Worm (Caenorhabditis elegans) whole organism, young adult: ENCODE measurements around the gene ceeh-2.
A peak's percentile ranks its signal among the peaks of the same experiment; 100 is the strongest.

Experiments
- C06A6.2 ChIP-seq: fragments of 200-800 bp; sonication (Bioruptor generic); conservative IDR thresholded peaks from 2 replicates; pipeline ENCODE4 v1.3.6; 2022; ENCODE audit warnings: missing genetic modification characterization, missing compliant biosample characterization
- D2030.7 ChIP-seq: fragments of 200-800 bp; sonication (Bioruptor generic); IDR thresholded peaks from 2 replicates; pipeline ENCODE4 v1.3.6; 2022; ENCODE audit warnings: missing genetic modification reagents, missing genetic modification characterization, missing compliant biosample characterization
- F22D6.2 ChIP-seq: sonication (generic microtip); optimal IDR thresholded peaks from 2 replicates; lab custom pipeline; 2016; ENCODE audit warnings: mild to moderate bottlenecking, missing genetic modification characterization, missing compliant biosample characterization
- F33H1.4 ChIP-seq: fragments of 200-800 bp; sonication (Bioruptor generic); IDR thresholded peaks from 2 replicates; pipeline ENCODE4 v1.3.6; 2022; ENCODE audit warnings: missing genetic modification reagents, missing genetic modification characterization, missing compliant biosample characterization
- F37B4.10 ChIP-seq: fragments of 200-800 bp; sonication (Bioruptor generic); IDR thresholded peaks from 2 replicates; pipeline ENCODE4 v1.3.6; 2022; ENCODE audit warnings: missing genetic modification characterization, missing compliant biosample characterization
- F39B2.1 ChIP-seq: fragments of 200-800 bp; sonication (Bioruptor generic); IDR thresholded peaks from 2 replicates; pipeline ENCODE4 v1.3.6; 2022; ENCODE audit warnings: missing genetic modification reagents, missing genetic modification characterization, missing compliant biosample characterization
- F55B11.4 ChIP-seq: sonication (generic microtip); optimal IDR thresholded peaks from 2 replicates; lab custom pipeline; 2016; ENCODE audit warnings: missing compliant biosample characterization, missing genetic modification characterization, borderline replicate concordance; ENCODE audit not compliant: insufficient read depth
- Y53F4B.3 ChIP-seq: fragments of 200-800 bp; sonication (Bioruptor generic); IDR thresholded peaks from 2 replicates; pipeline ENCODE4 v1.3.6; 2022; ENCODE audit warnings: missing genetic modification reagents, missing genetic modification characterization, missing compliant biosample characterization
- Y53G8AR.9 ChIP-seq: fragments of 200-800 bp; sonication (Bioruptor generic); conservative IDR thresholded peaks from 2 replicates; pipeline ENCODE4 v1.3.6; 2022; ENCODE audit warnings: missing genetic modification reagents, missing genetic modification characterization, missing compliant biosample characterization
- Y56A3A.18 ChIP-seq: fragments of 200-800 bp; sonication (Bioruptor generic); IDR thresholded peaks from 2 replicates; pipeline ENCODE4 v1.3.6; 2022; ENCODE audit warnings: missing genetic modification reagents, missing genetic modification characterization, missing compliant biosample characterization
- Y67H2A.10 ChIP-seq: fragments of 200-800 bp; sonication (Bioruptor generic); conservative IDR thresholded peaks from 2 replicates; pipeline ENCODE4 v1.3.6; 2022; ENCODE audit warnings: missing genetic modification reagents, missing genetic modification characterization, missing compliant biosample characterization
- atf-7 ChIP-seq: sonication (generic microtip); optimal IDR thresholded peaks from 2 replicates; lab custom pipeline; 2017; ENCODE audit warnings: mild to moderate bottlenecking, missing genetic modification characterization, missing compliant biosample characterization
- attf-3 ChIP-seq: fragments of 200-800 bp; sonication (Bioruptor generic); conservative IDR thresholded peaks from 2 replicates; pipeline ENCODE4 v1.3.6; 2022; ENCODE audit warnings: missing genetic modification reagents, missing genetic modification characterization, missing compliant biosample characterization
- cebp-2 ChIP-seq: fragments of 200-800 bp; sonication (Bioruptor generic); IDR thresholded peaks from 2 replicates; pipeline ENCODE4 v1.3.6; 2022; ENCODE audit warnings: missing genetic modification characterization, missing compliant biosample characterization
- ceh-58 ChIP-seq: fragments of 200-800 bp; sonication (Bioruptor generic); IDR thresholded peaks from 2 replicates; pipeline ENCODE4 v1.3.6; 2022; ENCODE audit warnings: missing genetic modification characterization, missing compliant biosample characterization
- ceh-91 ChIP-seq: fragments of 200-800 bp; sonication (Bioruptor generic); IDR thresholded peaks from 2 replicates; pipeline ENCODE4 v1.3.6; 2022; ENCODE audit warnings: missing genetic modification reagents, missing genetic modification characterization, missing compliant biosample characterization
- chd-7 ChIP-seq: sonication (generic microtip); optimal IDR thresholded peaks from 2 replicates; lab custom pipeline; 2016; ENCODE audit warnings: mild to moderate bottlenecking, missing genetic modification characterization, moderate library complexity, missing compliant biosample characterization
- ets-4 ChIP-seq: fragments of 200-800 bp; sonication (Bioruptor generic); optimal IDR thresholded peaks from 2 replicates; lab custom pipeline; 2018; ENCODE audit warnings: mild to moderate bottlenecking, missing genetic modification characterization, missing compliant biosample characterization
- fkh-3 ChIP-seq: sonication (generic microtip); optimal IDR thresholded peaks from 2 replicates; lab custom pipeline; 2016; ENCODE audit warnings: mild to moderate bottlenecking, missing genetic modification characterization, missing compliant biosample characterization
- gei-17 ChIP-seq: fragments of 200-800 bp; sonication (Bioruptor generic); optimal IDR thresholded peaks from 2 replicates; lab custom pipeline; 2018; ENCODE audit warnings: mild to moderate bottlenecking, missing genetic modification characterization, missing compliant biosample characterization
- him-1 ChIP-seq: sonication (generic microtip); optimal IDR thresholded peaks from 2 replicates; lab custom pipeline; 2016; ENCODE audit warnings: missing genotype, missing genetic modification reagents, missing genetic modification characterization, missing compliant biosample characterization
- hmg-1.2 ChIP-seq: fragments of 200-800 bp; sonication (Bioruptor generic); IDR thresholded peaks from 2 replicates; pipeline ENCODE4 v1.3.6; 2022; ENCODE audit warnings: missing genetic modification reagents, missing genetic modification characterization, missing compliant biosample characterization
- hrde-1 ChIP-seq: sonication (generic microtip); optimal IDR thresholded peaks from 2 replicates; lab custom pipeline; 2016; ENCODE audit warnings: missing genetic modification characterization, mild to moderate bottlenecking, missing compliant biosample characterization, moderate library complexity, missing genotype, missing genetic modification reagents, borderline replicate concordance
- let-526 ChIP-seq: fragments of 200-800 bp; sonication (Bioruptor generic); IDR thresholded peaks from 2 replicates; pipeline ENCODE4 v1.3.6; 2022; ENCODE audit warnings: missing genetic modification reagents, missing genetic modification characterization, missing compliant biosample characterization
- let-607 ChIP-seq, 2 experiments: fragments of 200-800 bp in 1 of 2; sonication (Bioruptor generic) in 1 of 2; sonication (generic microtip) in 1 of 2; optimal IDR thresholded peaks; 2 replicates each; lab custom pipeline; 2016 to 2018; ENCODE audit warnings: mild to moderate bottlenecking in 2 of 2, missing compliant biosample characterization in 2 of 2, missing genetic modification characterization in 2 of 2, moderate library complexity in 2 of 2, missing genotype in 1 of 2
- lin-35 ChIP-seq, 3 experiments: fragments of 150-350 bp in 2 of 3; sonication (generic microtip) in 1 of 3; optimal IDR thresholded peaks; 2 replicates each; lab custom pipeline; 2014 to 2018; ENCODE audit warnings: missing biosample characterization in 3 of 3, missing genetic modification characterization in 3 of 3, missing genetic modification reagents in 3 of 3
- lin-40 ChIP-seq: sonication (generic microtip); optimal IDR thresholded peaks from 2 replicates; lab custom pipeline; 2016; ENCODE audit warnings: missing genetic modification characterization, mild to moderate bottlenecking, missing compliant biosample characterization, missing genotype, missing genetic modification reagents
- lin-54 ChIP-seq: fragments of 200-800 bp; sonication (Bioruptor generic); optimal IDR thresholded peaks from 2 replicates; lab custom pipeline; 2018; ENCODE audit warnings: mild to moderate bottlenecking, missing genetic modification characterization, missing compliant biosample characterization
- madf-10 ChIP-seq: sonication (generic microtip); optimal IDR thresholded peaks from 2 replicates; lab custom pipeline; 2016; ENCODE audit warnings: mild to moderate bottlenecking, missing genetic modification characterization, missing compliant biosample characterization
- mcd-1 ChIP-seq: fragments of 200-800 bp; sonication (Bioruptor generic); IDR thresholded peaks from 2 replicates; pipeline ENCODE4 v1.3.6; 2022; ENCODE audit warnings: missing genetic modification reagents, missing genetic modification characterization, missing compliant biosample characterization
- mes-4 ChIP-seq: sonication (generic microtip); optimal IDR thresholded peaks from 2 replicates; lab custom pipeline; 2016; ENCODE audit warnings: missing genotype, missing genetic modification characterization, missing compliant biosample characterization
- nfya-1 ChIP-seq: sonication (generic microtip); optimal IDR thresholded peaks from 2 replicates; lab custom pipeline; 2017; ENCODE audit warnings: antibody characterized with exemption, missing compliant biosample characterization, missing genetic modification characterization, borderline replicate concordance; ENCODE audit not compliant: insufficient read depth
- nhr-27 ChIP-seq: fragments of 200-800 bp; sonication (Bioruptor generic); optimal IDR thresholded peaks from 2 replicates; lab custom pipeline; 2018; ENCODE audit warnings: mild to moderate bottlenecking, missing genetic modification characterization, moderate library complexity, missing compliant biosample characterization
- nhr-80 ChIP-seq: sonication (generic microtip); optimal IDR thresholded peaks from 2 replicates; lab custom pipeline; 2016; ENCODE audit warnings: missing genetic modification characterization, missing compliant biosample characterization
- pbrm-1 ChIP-seq: fragments of 200-800 bp; sonication (Bioruptor generic); IDR thresholded peaks from 2 replicates; pipeline ENCODE4 v1.3.6; 2022; ENCODE audit warnings: missing genetic modification reagents, missing genetic modification characterization, missing compliant biosample characterization
- pha-4 ChIP-seq: fragments of 150-350 bp; sonication (generic microtip); optimal IDR thresholded peaks from 2 replicates; lab custom pipeline; 2014; ENCODE audit warnings: missing biosample characterization, missing genetic modification reagents, missing genetic modification characterization
- rcor-1 ChIP-seq: fragments of 200-800 bp; sonication (Bioruptor generic); IDR thresholded peaks from 2 replicates; pipeline ENCODE4 v1.3.6; 2022; ENCODE audit warnings: missing genetic modification reagents, missing genetic modification characterization, missing compliant biosample characterization
- sea-2 ChIP-seq: fragments of 200-800 bp; sonication (Bioruptor generic); IDR thresholded peaks from 2 replicates; pipeline ENCODE4 v1.3.6; 2022; ENCODE audit warnings: missing genetic modification characterization, missing compliant biosample characterization
- tbp1 ChIP-seq: fragments of 200-800 bp; sonication (Bioruptor generic); optimal IDR thresholded peaks from 2 replicates; lab custom pipeline; 2018; ENCODE audit warnings: mild to moderate bottlenecking, missing genetic modification characterization, missing compliant biosample characterization
- tlf-1 ChIP-seq: fragments of 200-800 bp; sonication (Bioruptor generic); optimal IDR thresholded peaks from 2 replicates; lab custom pipeline; 2018; ENCODE audit warnings: mild to moderate bottlenecking, missing genetic modification characterization, missing compliant biosample characterization
- unc-130 ChIP-seq: sonication (generic microtip); optimal IDR thresholded peaks from 2 replicates; lab custom pipeline; 2016; ENCODE audit warnings: missing genetic modification reagents, missing genetic modification characterization, missing compliant biosample characterization
- unc-62 ChIP-seq: fragments of 150-350 bp; optimal IDR thresholded peaks from 2 replicates; lab custom pipeline; 2014; ENCODE audit warnings: missing biosample characterization, missing genetic modification reagents, missing genetic modification characterization
- zfh-2 ChIP-seq: fragments of 200-800 bp; sonication (Bioruptor generic); conservative IDR thresholded peaks from 2 replicates; pipeline ENCODE4 v1.3.6; 2022; ENCODE audit warnings: missing genetic modification reagents, missing genetic modification characterization, missing compliant biosample characterization
- ztf-18 ChIP-seq: sonication (generic microtip); optimal IDR thresholded peaks from 2 replicates; lab custom pipeline; 2016; ENCODE audit warnings: missing genotype, mild to moderate bottlenecking, missing genetic modification characterization, missing compliant biosample characterization
- ztf-25 ChIP-seq: fragments of 200-800 bp; sonication (Bioruptor generic); IDR thresholded peaks from 2 replicates; pipeline ENCODE4 v1.3.6; 2022; ENCODE audit warnings: missing genetic modification reagents, missing genetic modification characterization, missing compliant biosample characterization

ceeh-2 gene

DNA sequence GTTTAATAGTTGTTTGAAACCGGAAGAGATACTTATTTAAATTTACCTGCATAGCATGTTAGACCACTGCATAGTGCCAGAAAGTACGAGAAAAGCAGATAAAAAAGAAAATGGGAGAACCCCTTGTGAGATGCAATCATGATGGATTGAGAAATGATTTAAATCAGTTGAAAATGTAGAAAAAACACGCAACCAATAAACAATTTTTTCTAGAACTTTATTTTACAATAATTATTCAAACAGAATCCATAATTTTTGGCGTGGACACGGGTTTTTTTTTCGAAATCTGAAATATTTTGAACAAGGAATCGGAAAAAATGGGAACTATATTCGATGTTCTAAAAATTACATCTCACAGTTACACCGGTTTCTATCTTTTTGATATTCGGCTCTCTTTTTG, 21.6 kb upstream of the ceeh-2 start, which contains the start of gene AC3.12:
AC3.12 (minus strand) TSS at position 101 of the 400 bp plus-strand sequence.
- TF ChIP-seq sea-2 (GFP tag; lab: Robert Waterston, UW) (no peak), him-1 (tag; lab: Kevin White, UChicago) (no peak)

DNA sequence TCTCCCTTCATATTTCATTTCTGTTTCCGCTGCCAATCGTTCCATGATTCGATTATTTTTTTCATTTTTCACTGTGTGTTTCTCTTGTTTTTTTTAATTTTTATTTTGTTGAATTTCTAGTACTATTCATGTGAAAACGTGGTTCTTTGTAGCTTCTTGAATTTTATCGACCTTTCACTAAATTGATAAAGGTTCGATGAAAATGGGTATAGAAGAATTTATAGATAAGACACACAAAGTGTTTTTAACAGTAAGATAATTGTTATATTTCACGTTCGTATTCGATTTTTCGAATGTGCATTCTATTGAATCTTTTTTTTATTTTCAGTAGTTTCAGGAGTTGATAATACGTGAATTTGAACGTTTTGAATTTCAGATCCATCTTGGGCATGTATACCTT, 14.2 kb upstream of the ceeh-2 start, which contains the start of gene ugt-49:
ugt-49 (plus strand) TSS at position 371 of the 400 bp plus-strand sequence.
- no peak for TF ChIP-seq hmg-1.2 (GFP tag; lab: Robert Waterston, UW)
- no peak for TF ChIP-seq F33H1.4
- TF ChIP-seq C06A6.2 (GFP tag; lab: Robert Waterston, UW), result no peak
- TF ChIP-seq cebp-2 (GFP tag; lab: Robert Waterston, UW), result no peak
- TF ChIP-seq nfya-1 (tag; lab: Kevin White, UChicago), result no peak
- no peak for TF ChIP-seq fkh-3 (tag; lab: Kevin White, UChicago)
- no peak for TF ChIP-seq Y56A3A.18
- no peak for TF ChIP-seq zfh-2 (GFP tag; lab: Robert Waterston, UW)
- no peak for TF ChIP-seq unc-130 (GFP tag; lab: Kevin White, UChicago)
- TF ChIP-seq chd-7 (tag; lab: Kevin White, UChicago), result no peak
- no peak for TF ChIP-seq mcd-1 (GFP tag; lab: Robert Waterston, UW)
- no peak for TF ChIP-seq Y67H2A.10
- no peak for TF ChIP-seq ceh-58 (GFP tag; lab: Robert Waterston, UW)
- TF ChIP-seq D2030.7 (GFP tag; lab: Robert Waterston, UW), result no peak
- no peak for TF ChIP-seq Y53F4B.3 (GFP tag; lab: Robert Waterston, UW)
- no peak for TF ChIP-seq F22D6.2 (tag; lab: Kevin White, UChicago)
- no peak for TF ChIP-seq hrde-1
- TF ChIP-seq nhr-27 (tag; lab: Kevin White, UChicago), result no peak
- no peak for TF ChIP-seq gei-17 (GFP tag; lab: Kevin White, UChicago)
- no peak for TF ChIP-seq pha-4 (tag; lab: Kevin White, UChicago)

DNA sequence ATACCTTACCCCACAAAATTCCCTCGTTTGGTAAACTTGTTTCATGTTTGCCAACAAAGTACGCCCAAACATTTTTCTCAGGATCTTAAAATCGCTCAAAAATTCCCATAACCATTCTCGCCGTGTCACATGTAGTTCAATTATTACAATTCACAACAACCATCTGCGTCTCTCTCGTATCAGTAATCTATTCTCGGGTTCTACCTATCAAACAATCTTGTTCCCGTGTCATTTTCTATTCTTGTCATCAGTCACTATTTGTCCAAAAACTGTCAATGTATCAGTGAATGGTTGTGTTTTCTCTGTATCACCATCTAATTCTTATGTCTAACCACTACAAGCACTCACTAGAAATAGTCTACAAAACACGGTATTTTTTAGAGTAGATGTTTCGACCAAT, 13.5 kb upstream of the ceeh-2 start:
- TF ChIP-seq let-607 (tag; optimal IDR thresholded peaks at IDR 0.05; lab: Kevin White, UChicago) (peak; percentile 93 to 94), madf-10 (tag; lab: Kevin White, UChicago) (peak; percentile 3), attf-3 (GFP tag; lab: Robert Waterston, UW) (no peak), sea-2 (GFP tag; lab: Robert Waterston, UW) (no peak), lin-35 (GFP tag; optimal IDR thresholded peaks at IDR 0.05; lab: Kevin White, UChicago) (no peak), tlf-1 (peak; percentile 28), F39B2.1 (no peak), ztf-18 (tag; lab: Kevin White, UChicago) (no peak), let-526 (GFP tag; lab: Robert Waterston, UW) (0 out of 2 replicates have a peak, but pooled peaks have one; percentile 32), ztf-25 (GFP tag; lab: Robert Waterston, UW) (no peak), nhr-80 (peak; percentile 92), chd-7 (tag; lab: Kevin White, UChicago) (peak; percentile 28), tbp1 (GFP tag; lab: Kevin White, UChicago) (peak; percentile 30), atf-7 (tag; lab: Kevin White, UChicago) (peak; percentile 4), ets-4 (GFP tag; lab: Kevin White, UChicago) (peak; percentile 8), Y53G8AR.9 (GFP tag; lab: Robert Waterston, UW) (no peak), mes-4 (no peak), unc-62 (peak; percentile 82), rcor-1 (GFP tag; lab: Robert Waterston, UW) (no peak), hmg-1.2 (GFP tag; lab: Robert Waterston, UW) (peak; percentile 67), F55B11.4 (tag; lab: Kevin White, UChicago) (no peak), ceh-91 (GFP tag; lab: Robert Waterston, UW) (no peak), F37B4.10 (GFP tag; lab: Robert Waterston, UW) (0 out of 2 replicates have a peak, but pooled peaks have one; percentile 33), lin-40 (tag; lab: Kevin White, UChicago) (peak; percentile 35), nfya-1 (tag; lab: Kevin White, UChicago) (no peak), lin-54 (GFP tag; lab: Kevin White, UChicago) (peak; percentile 28), pbrm-1 (GFP tag; lab: Robert Waterston, UW) (0 out of 2 replicates have a peak, but pooled peaks have one; percentile 9)
- TF ChIP-seq, all 124 proteins: peak for 15
